Worm (Caenorhabditis elegans): ENCODE data around the gene Y54G2A.41.

Gene Y54G2A.41

DNA sequence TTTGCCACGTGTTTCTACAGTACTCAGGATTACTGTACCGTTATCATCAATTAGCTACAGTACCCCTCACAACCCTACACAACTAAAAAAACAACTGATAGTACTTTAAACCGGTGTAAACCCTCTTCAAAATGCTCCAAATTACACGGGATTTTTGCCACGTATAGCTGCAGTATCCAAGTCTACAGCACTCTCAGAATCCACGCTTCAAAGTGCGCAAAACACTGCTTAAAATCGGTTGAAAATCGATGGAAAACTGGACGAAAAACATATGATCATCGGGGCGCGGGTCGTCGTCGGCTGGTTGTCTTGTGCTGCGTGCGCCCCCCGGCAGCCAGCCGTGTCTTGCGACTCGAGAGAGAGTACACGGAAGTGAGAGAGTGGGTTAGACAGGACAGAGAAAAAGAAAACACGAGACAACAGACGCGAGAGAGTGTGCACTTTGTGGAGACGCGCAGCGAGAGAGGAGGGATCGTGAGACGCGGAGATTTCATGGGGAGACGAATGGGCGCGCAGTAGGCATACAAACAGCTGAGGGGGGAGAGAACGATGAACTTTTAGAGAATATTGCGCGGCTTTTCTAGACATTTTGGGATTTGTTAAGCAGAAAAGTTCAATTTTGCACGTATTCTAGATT, 43.2 kb upstream of the Y54G2A.41 start (continued):
- TF ChIP-seq cey-2 (tag; optimal IDR thresholded peaks at IDR 0.05; ENCODE audit: borderline replicate concordance, insufficient read depth) (no peak), Y75B8A.6 (GFP tag; IDR thresholded peaks at IDR 0.05) (no peak), T20F7.1 (GFP tag; optimal IDR thresholded peaks at IDR 0.05) (peak; percentile 35), hif-1 (tag; optimal IDR thresholded peaks at IDR 0.05) (peak; percentile 72 to 99), snpc-1.2 (GFP tag; IDR thresholded peaks at IDR 0.05) (no peak), daf-12 (tag; optimal IDR thresholded peaks at IDR 0.05) (no peak), Y105C5A.15 (GFP tag; IDR thresholded peaks at IDR 0.05) (no peak), ZK337.2 (GFP tag; IDR thresholded peaks at IDR 0.05) (peak; percentile 52; the same call in 1 of the 2 replicates), mep-1 (tag; optimal IDR thresholded peaks at IDR 0.05) (peak; percentile 91), madf-9 (GFP tag; conservative IDR thresholded peaks at IDR 0.05) (no peak), dmd-6 (GFP tag; IDR thresholded peaks at IDR 0.05) (peak; percentile 78), ctbp-1 (GFP tag; IDR thresholded peaks at IDR 0.05) (peak; percentile 68), spr-3 (GFP tag; optimal IDR thresholded peaks at IDR 0.05) (no peak), nhr-237 (tag; optimal IDR thresholded peaks at IDR 0.05) (no peak), hmg-1.1 (GFP tag; IDR thresholded peaks at IDR 0.05) (peak; percentile 96), ama-1 (optimal IDR thresholded peaks at IDR 0.05) (peak; percentile 93), F49E8.2 (tag; optimal IDR thresholded peaks at IDR 0.05; ENCODE audit: borderline replicate concordance) (no peak), unc-62 (GFP tag; optimal IDR thresholded peaks at IDR 0.05 in 1 of 2) (peak in 1 of 2 experiments; percentile 64), unc-62 (tag; optimal IDR thresholded peaks at IDR 0.05) (no peak), nhr-102 (tag; optimal IDR thresholded peaks at IDR 0.05) (peak; percentile 53), lin-15B (tag; optimal IDR thresholded peaks at IDR 0.05) (peak; percentile 19), nhr-25 (tag; optimal IDR thresholded peaks at IDR 0.05; ENCODE audit: borderline replicate concordance, insufficient read depth) (no peak), ces-1 (GFP tag; optimal IDR thresholded peaks at IDR 0.05) (no peak), nhr-42 (GFP tag; IDR thresholded peaks at IDR 0.05) (no peak; the same call in 1 of the 2 replicates), mxl-3 (GFP tag; optimal IDR thresholded peaks at IDR 0.05) (peak; percentile 86), Y48G9A.11 (GFP tag; IDR thresholded peaks at IDR 0.05) (peak; percentile 53; the same call in 1 of the 2 replicates), nhr-28 (tag; optimal IDR thresholded peaks at IDR 0.05) (peak; percentile 67), aha-1 (tag) (peak; percentile 94), arid-1 (GFP tag; conservative IDR thresholded peaks at IDR 0.05) (peak; percentile 48), attf-4 (tag; optimal IDR thresholded peaks at IDR 0.05) (no peak), lin-13 (GFP tag; optimal IDR thresholded peaks at IDR 0.05) (peak; percentile 82), dve-1 (tag; optimal IDR thresholded peaks at IDR 0.05; ENCODE audit: insufficient read depth) (peak; percentile 87), mes-2 (tag; optimal IDR thresholded peaks at IDR 0.05; ENCODE audit: poor library complexity, severe bottlenecking) (peak; percentile 79), set-16 (GFP tag; IDR thresholded peaks at IDR 0.05) (peak; percentile 93), php-3 (GFP tag; IDR thresholded peaks at IDR 0.05) (peak; percentile 54; the same call in 1 of the 2 replicates), R02D3.7 (tag; optimal IDR thresholded peaks at IDR 0.05) (no peak), skn-1 (tag; optimal IDR thresholded peaks at IDR 0.05) (no peak), lin-1 (GFP tag; IDR thresholded peaks at IDR 0.05) (peak; percentile 59; the same call in 1 of the 2 replicates), T26A8.4 (GFP tag; IDR thresholded peaks at IDR 0.05) (peak; percentile 62), lin-38 (GFP tag; IDR thresholded peaks at IDR 0.05) (peak; percentile 69), spr-1 (tag; optimal IDR thresholded peaks at IDR 0.05) (peak; percentile 83), egl-43 (GFP tag; IDR thresholded peaks at IDR 0.05) (peak; percentile 78), fkh-10 (GFP tag; optimal IDR thresholded peaks at IDR 0.05) (peak; percentile 51), rbr-2 (tag; optimal IDR thresholded peaks at IDR 0.05) (peak; percentile 77), dpl-1 (GFP tag; optimal IDR thresholded peaks at IDR 0.05) (peak; percentile 59)
